Fruit fly (Drosophila melanogaster) whole organism, prepupa: ENCODE results near the gene CG42397.

Experiments used
- CG10669 ChIP-seq: fragments of 200-800 bp; sonication (Bioruptor generic); optimal IDR thresholded peaks from 3 replicates; lab custom pipeline; 2018; ENCODE audit warnings: missing biosample characterization, mild to moderate bottlenecking, missing genetic modification characterization, moderate library complexity
- CG11294 ChIP-seq: fragments of 200-800 bp; sonication (Bioruptor generic); IDR thresholded peaks from 2 replicates; pipeline ENCODE4 v1.3.6; 2022; ENCODE audit warnings: missing biosample characterization, missing genetic modification characterization
- CG11762 ChIP-seq: fragments of 200-800 bp; sonication (Bioruptor generic); optimal IDR thresholded peaks from 3 replicates; lab custom pipeline; 2016; ENCODE audit warnings: missing biosample characterization, missing genetic modification characterization; ENCODE audit not compliant: insufficient read depth
- CG15336 ChIP-seq: fragments of 200-800 bp; sonication (Bioruptor generic); IDR thresholded peaks from 2 replicates; pipeline ENCODE4 v1.3.6; 2022; ENCODE audit warnings: missing biosample characterization, missing genetic modification characterization
- CG1621 ChIP-seq: fragments of 200-800 bp; sonication (Bioruptor generic); optimal IDR thresholded peaks from 3 replicates; lab custom pipeline; 2018; ENCODE audit warnings: missing biosample characterization, mild to moderate bottlenecking, missing genetic modification characterization
- CG16779 ChIP-seq: fragments of 200-800 bp; sonication (Bioruptor generic); optimal IDR thresholded peaks from 3 replicates; lab custom pipeline; 2017; ENCODE audit warnings: missing biosample characterization, mild to moderate bottlenecking, missing genetic modification characterization
- CG34406 ChIP-seq: fragments of 200-800 bp; sonication (Bioruptor generic); optimal IDR thresholded peaks from 3 replicates; lab custom pipeline; 2016; ENCODE audit warnings: missing biosample characterization, missing genetic modification characterization
- CG3919 ChIP-seq: fragments of 200-800 bp; sonication (Bioruptor generic); optimal IDR thresholded peaks from 3 replicates; lab custom pipeline; 2016; ENCODE audit warnings: missing biosample characterization, missing genetic modification characterization
- CG6163 ChIP-seq: fragments of 200-800 bp; sonication (Bioruptor generic); IDR thresholded peaks from 3 replicates; pipeline ENCODE4 v1.3.6; 2022; ENCODE audit warnings: missing biosample characterization, missing genetic modification characterization
- CG6808 ChIP-seq: fragments of 200-800 bp; sonication (Bioruptor generic); optimal IDR thresholded peaks from 3 replicates; lab custom pipeline; 2017; ENCODE audit warnings: missing biosample characterization, missing genetic modification characterization, mild to moderate bottlenecking, moderate library complexity, missing genetic modification reagents
- CG7368 ChIP-seq: fragments of 200-800 bp; sonication (Bioruptor generic); optimal IDR thresholded peaks from 3 replicates; lab custom pipeline; 2016; ENCODE audit warnings: missing biosample characterization, missing genetic modification characterization
- CG8632 ChIP-seq: fragments of 200-800 bp; sonication (Bioruptor generic); optimal IDR thresholded peaks from 3 replicates; lab custom pipeline; 2016; ENCODE audit warnings: missing biosample characterization, missing genetic modification characterization
- Eip78C ChIP-seq: fragments of 200-800 bp; sonication (Bioruptor generic); peaks from one replicate; lab custom pipeline; 2016; ENCODE audit warnings: missing biosample characterization, missing genetic modification characterization
- Eip93F ChIP-seq: fragments of 200-800 bp; sonication (Bioruptor generic); optimal IDR thresholded peaks from 2 replicates; lab custom pipeline; 2016; ENCODE audit warnings: missing biosample characterization, mild to moderate bottlenecking, missing genetic modification characterization
- Gug ChIP-seq: fragments of 200-800 bp; sonication (Bioruptor generic); IDR thresholded peaks from 2 replicates; pipeline ENCODE4 v1.3.6; 2022; ENCODE audit warnings: missing biosample characterization, missing genetic modification characterization
- Hr39 ChIP-seq: fragments of 200-800 bp; sonication (Bioruptor generic); optimal IDR thresholded peaks from 2 replicates; lab custom pipeline; 2016; ENCODE audit warnings: missing biosample characterization, missing genetic modification characterization
- Met ChIP-seq: fragments of 200-800 bp; sonication (Bioruptor generic); optimal IDR thresholded peaks from 3 replicates; lab custom pipeline; 2016; ENCODE audit warnings: missing biosample characterization, missing genetic modification characterization
- Sox102F ChIP-seq: fragments of 200-800 bp; sonication (Bioruptor generic); optimal IDR thresholded peaks from 2 replicates; lab custom pipeline; 2016; ENCODE audit warnings: missing biosample characterization, mild to moderate bottlenecking, missing genetic modification characterization
- acj6 ChIP-seq: fragments of 200-800 bp; sonication (Bioruptor generic); optimal IDR thresholded peaks from 3 replicates; lab custom pipeline; 2016; ENCODE audit warnings: missing biosample characterization, missing genetic modification characterization
- cyc ChIP-seq: fragments of 200-800 bp; sonication (Bioruptor generic); optimal IDR thresholded peaks from 3 replicates; lab custom pipeline; 2016; ENCODE audit warnings: missing biosample characterization, missing genetic modification characterization
- dsx ChIP-seq: fragments of 200-800 bp; optimal IDR thresholded peaks from 3 replicates; lab custom pipeline; 2019; ENCODE audit warnings: missing biosample characterization, mild to moderate bottlenecking, missing genetic modification characterization, moderate library complexity; ENCODE audit not compliant: poor library complexity, severe bottlenecking
- eg ChIP-seq: fragments of 200-800 bp; sonication (Bioruptor generic); IDR thresholded peaks from 3 replicates; pipeline ENCODE4 v1.3.6; 2022; ENCODE audit warnings: missing biosample characterization, missing genetic modification characterization
- fd59A ChIP-seq: fragments of 200-800 bp; sonication (Bioruptor generic); optimal IDR thresholded peaks from 2 replicates; lab custom pipeline; 2017; ENCODE audit warnings: missing biosample characterization, mild to moderate bottlenecking, missing genetic modification characterization, missing genetic modification reagents
- net ChIP-seq: fragments of 200-800 bp; sonication (Bioruptor generic); optimal IDR thresholded peaks from 3 replicates; lab custom pipeline; 2016; ENCODE audit warnings: missing biosample characterization, missing genetic modification characterization
- pdm3 ChIP-seq: fragments of 200-800 bp; sonication (Bioruptor generic); optimal IDR thresholded peaks from 3 replicates; lab custom pipeline; 2016; ENCODE audit warnings: missing biosample characterization, missing genetic modification characterization
- salr ChIP-seq, 2 experiments: fragments of 200-800 bp; sonication (Bioruptor generic); optimal IDR thresholded peaks; 3 replicates each; lab custom pipeline; 2016 to 2018; ENCODE audit warnings: missing biosample characterization in 2 of 2, missing genetic modification characterization in 2 of 2, mild to moderate bottlenecking in 1 of 2
- spab ChIP-seq: fragments of 200-800 bp; sonication (Bioruptor generic); optimal IDR thresholded peaks from 2 replicates; lab custom pipeline; 2017; ENCODE audit warnings: missing biosample characterization, mild to moderate bottlenecking, missing genetic modification characterization, missing genetic modification reagents
- ss ChIP-seq, 2 experiments: fragments of 200-800 bp; sonication (Bioruptor generic); optimal IDR thresholded peaks; 2 replicates in 1 of 2; 3 replicates in 1 of 2; lab custom pipeline; 2017 to 2018; ENCODE audit warnings: mild to moderate bottlenecking in 2 of 2, missing biosample characterization in 2 of 2, missing genetic modification characterization in 2 of 2, moderate library complexity in 1 of 2
- svp ChIP-seq: fragments of 200-800 bp; sonication (Bioruptor generic); peaks from one replicate; lab custom pipeline; 2016; ENCODE audit warnings: missing biosample characterization, missing genetic modification characterization
- topi ChIP-seq: fragments of 200-800 bp; sonication (Bioruptor generic); optimal IDR thresholded peaks from 3 replicates; lab custom pipeline; 2016; ENCODE audit warnings: missing biosample characterization, missing genetic modification characterization
- vri ChIP-seq: fragments of 200-800 bp; sonication (Bioruptor generic); optimal IDR thresholded peaks from 3 replicates; lab custom pipeline; 2016; ENCODE audit warnings: missing biosample characterization, mild to moderate bottlenecking, missing genetic modification characterization

CG42397 gene

dm6 chr3L:11975811-11976210 is 2.2 kb upstream of the CG42397 start, which contains the start of gene CG43896:
CG43896 (plus strand) TSS chr3L:11976111.
- TF ChIP-seq Eip93F (GFP tag; lab: Kevin White, UChicago) (no peak), svp (GFP tag; lab: Kevin White, UChicago) (no peak), topi (no peak), vri (no peak), cyc (GFP tag; lab: Kevin White, UChicago) (no peak), pdm3 (no peak), eg (no peak)
- TF ChIP-seq, all 60 proteins: peak for 0

DNA sequence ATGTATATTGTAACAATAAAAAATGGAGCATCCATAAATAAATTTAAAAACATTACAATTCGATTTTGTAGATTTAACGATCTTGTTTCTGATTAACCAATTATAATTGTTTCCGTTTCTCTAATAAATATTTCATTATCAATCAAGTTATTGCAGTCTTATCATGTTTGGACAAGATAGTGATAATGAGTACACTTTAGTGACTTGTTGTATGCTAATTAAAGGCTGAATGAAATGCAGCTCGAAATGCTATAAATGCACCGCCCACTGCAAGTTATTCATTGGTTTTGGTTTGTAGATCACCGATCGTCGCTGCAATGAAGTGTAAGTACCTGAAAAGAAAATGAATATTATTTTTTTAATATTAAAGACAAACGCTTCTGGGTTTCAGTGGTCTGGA is 1.0 kb upstream of the CG42397 start, which contains the start of gene CG14125:
CG14125 (plus strand) TSS at position 301 of the 400 bp plus-strand sequence.
- TF ChIP-seq CG1621 (tag; lab: Kevin White, UChicago) (no peak), CG15336 (GFP tag; lab: Robert Waterston, UW) (no peak), CG11294 (GFP tag; lab: Robert Waterston, UW) (no peak), CG10669 (GFP tag; lab: Kevin White, UChicago) (no peak), Eip78C (GFP tag; lab: Kevin White, UChicago) (no peak), Met (GFP tag; lab: Kevin White, UChicago) (no peak), CG34406 (GFP tag; lab: Kevin White, UChicago) (no peak), CG8632 (no peak), cyc (GFP tag; lab: Kevin White, UChicago) (no peak), Gug (no peak), CG7368 (GFP tag; lab: Kevin White, UChicago) (no peak), fd59A (no peak)

- no peak for TF ChIP-seq Eip93F (GFP tag; lab: Kevin White, UChicago)
- TF ChIP-seq Hr39 (GFP tag; lab: Kevin White, UChicago) = no peak
- TF ChIP-seq Gug = no peak
- no peak for TF ChIP-seq CG11294 (GFP tag; lab: Robert Waterston, UW)
- peak; percentile 68 for TF ChIP-seq vri
These were observed 711 bp downstream of the CG42397 start, which contains the start of gene Muc68E for dm6 chr3L:11972879-11973278. Muc68E (minus strand) TSS chr3L:11972979.

dm6 chr3L:11966104-11966503 is 7.5 kb downstream of the CG42397 start, which contains the start of gene prc:
prc (minus strand) TSS chr3L:11966131.
- TF ChIP-seq spab (GFP tag; lab: Kevin White, UChicago) (no peak), svp (GFP tag; lab: Kevin White, UChicago) (peak; percentile 48)

DNA sequence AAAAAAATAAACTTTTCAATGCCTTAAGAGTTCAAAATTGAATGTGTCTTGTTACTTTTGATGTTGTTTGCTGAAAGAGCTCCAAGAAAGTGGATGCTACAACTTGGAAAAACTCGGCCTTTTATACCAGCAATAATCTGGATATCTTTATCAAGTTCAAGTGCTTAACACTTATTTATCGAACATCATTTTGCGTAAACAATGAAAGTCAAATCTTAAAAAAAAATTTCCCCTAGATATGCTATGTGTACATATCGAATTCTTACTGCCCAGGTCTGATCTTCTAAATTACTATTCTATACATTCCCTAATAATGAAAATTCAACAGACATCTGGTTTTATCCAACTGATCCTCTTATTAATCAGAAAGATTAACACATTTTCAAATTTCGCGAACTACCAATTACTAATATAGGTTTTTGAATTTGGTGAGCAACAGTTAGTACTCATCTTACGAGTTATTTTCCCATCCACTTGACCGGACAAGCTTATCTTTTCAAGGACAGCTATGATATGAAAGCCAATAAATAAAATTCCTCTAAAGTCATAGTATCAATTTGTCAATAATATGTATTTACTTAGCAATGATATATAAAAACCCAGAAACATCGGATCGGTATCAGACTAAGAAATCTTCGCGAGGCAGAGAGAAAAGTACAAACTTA is 15.8 kb downstream of the CG42397 start, which contains the start of the genes CG11570 and CG43294:
CG11570 (minus strand) TSS at position 101 of the 665 bp plus-strand sequence.
CG43294 (plus strand) TSS at position 615 of the 665 bp plus-strand sequence.
- no peak for TF ChIP-seq Sox102F (GFP tag; lab: Kevin White, UChicago)
- TF ChIP-seq ss (GFP tag; optimal IDR thresholded peaks at IDR 0.05; lab: Kevin White, UChicago) = no peak
- no peak for TF ChIP-seq eg
- TF ChIP-seq CG6808 = no peak
- no peak for TF ChIP-seq Gug
- no peak for TF ChIP-seq CG10669 (GFP tag; lab: Kevin White, UChicago)
- TF ChIP-seq, all 60 proteins: peak for 0

DNA sequence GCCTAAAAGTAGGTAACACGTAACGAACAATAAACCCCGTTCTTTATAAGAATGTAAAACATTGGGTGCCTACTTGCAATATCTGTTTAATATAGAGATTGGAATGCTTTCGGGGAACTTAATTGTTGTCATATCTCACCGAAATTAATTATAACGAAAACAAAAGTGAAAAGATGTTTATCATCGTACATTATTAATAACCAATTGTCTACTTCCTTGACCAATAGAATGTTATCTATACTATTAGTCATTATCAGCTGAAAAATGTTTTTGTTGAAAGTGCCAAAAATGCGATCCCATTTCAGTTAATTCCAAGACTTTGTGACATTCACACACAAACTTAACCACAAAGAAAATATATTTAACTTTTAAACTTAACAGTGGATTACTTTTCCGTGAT is 19.8 kb downstream of the CG42397 start, which contains the start of gene CG7248:
CG7248 (plus strand) TSS at position 301 of the 400 bp plus-strand sequence.
- TF ChIP-seq acj6 (GFP tag; lab: Kevin White, UChicago) (no peak), CG6163 (GFP tag; lab: Robert Waterston, UW) (no peak), dsx (GFP tag; lab: Kevin White, UChicago) (no peak), CG34406 (GFP tag; lab: Kevin White, UChicago) (no peak), CG15336 (GFP tag; lab: Robert Waterston, UW) (no peak), net (GFP tag; lab: Kevin White, UChicago) (no peak), salr (GFP tag; optimal IDR thresholded peaks at IDR 0.05; lab: Kevin White, UChicago) (no peak), CG3919 (GFP tag; lab: Kevin White, UChicago) (no peak), CG16779 (tag; lab: Kevin White, UChicago) (no peak), CG11762 (no peak)
